Fruit fly (Drosophila melanogaster) whole organism, embryonic: Measurements from ENCODE around the gene CG18265.

Experiments
- Antp ChIP-seq: fragments of 200-800 bp; sonication (Bioruptor generic); optimal IDR thresholded peaks from 3 replicates; lab custom pipeline; 2016; ENCODE audit warnings: missing biosample characterization, missing genetic modification characterization
- CG10959 ChIP-seq: fragments of 200-800 bp; sonication (Bioruptor generic); IDR thresholded peaks from 2 replicates; pipeline ENCODE4 v1.3.6; 2022; ENCODE audit warnings: missing biosample characterization, missing genetic modification characterization
- CG12942 ChIP-seq: fragments of 200-800 bp; sonication (Bioruptor generic); optimal IDR thresholded peaks from 3 replicates; lab custom pipeline; 2016; ENCODE audit warnings: missing biosample characterization, missing genetic modification characterization
- CG13894 ChIP-seq: fragments of 200-800 bp; sonication (Bioruptor generic); optimal IDR thresholded peaks from 3 replicates; lab custom pipeline; 2018; ENCODE audit warnings: missing biosample characterization, mild to moderate bottlenecking, missing genetic modification characterization, moderate library complexity
- CG16779 ChIP-seq: fragments of 200-800 bp; sonication (Bioruptor generic); IDR thresholded peaks from 2 replicates; pipeline ENCODE4 v1.3.6; 2022; ENCODE audit warnings: missing biosample characterization, missing genetic modification characterization
- CG17829 ChIP-seq: fragments of 200-800 bp; optimal IDR thresholded peaks from 2 replicates; lab custom pipeline; 2019; ENCODE audit warnings: missing biosample characterization, mild to moderate bottlenecking, missing genetic modification characterization, moderate library complexity
- CG18262 ChIP-seq: fragments of 200-800 bp; optimal IDR thresholded peaks from 3 replicates; lab custom pipeline; 2019; ENCODE audit warnings: missing biosample characterization, mild to moderate bottlenecking, missing genetic modification characterization, moderate library complexity
- CG31441 ChIP-seq: fragments of 200-800 bp; sonication (Bioruptor generic); IDR thresholded peaks from 2 replicates; pipeline ENCODE4 v1.3.6; 2022; ENCODE audit warnings: missing biosample characterization, missing genetic modification characterization
- CG3281 ChIP-seq: fragments of 200-800 bp; sonication (Bioruptor generic); optimal IDR thresholded peaks from 3 replicates; lab custom pipeline; 2017; ENCODE audit warnings: missing biosample characterization, mild to moderate bottlenecking, missing genetic modification characterization
- CG4282 ChIP-seq: fragments of 200-800 bp; sonication (Bioruptor generic); optimal IDR thresholded peaks from 2 replicates; lab custom pipeline; 2016; ENCODE audit warnings: missing biosample characterization, missing genetic modification characterization
- CG4707 ChIP-seq: fragments of 200-800 bp; sonication (Bioruptor generic); optimal IDR thresholded peaks from 2 replicates; lab custom pipeline; 2018; ENCODE audit warnings: missing biosample characterization, mild to moderate bottlenecking, missing genetic modification characterization, moderate library complexity
- CG4854 ChIP-seq: fragments of 200-800 bp; sonication (Bioruptor generic); optimal IDR thresholded peaks from 2 replicates; lab custom pipeline; 2016; ENCODE audit warnings: missing biosample characterization, missing genetic modification characterization, inconsistent platforms
- CG6254 ChIP-seq: fragments of 200-800 bp; sonication (Bioruptor generic); optimal IDR thresholded peaks from 3 replicates; lab custom pipeline; 2017; ENCODE audit warnings: mild to moderate bottlenecking, missing biosample characterization, missing genetic modification reagents, missing genetic modification characterization
- CG7786 ChIP-seq: fragments of 200-800 bp; sonication (Bioruptor generic); optimal IDR thresholded peaks from 2 replicates; lab custom pipeline; 2016; ENCODE audit warnings: missing biosample characterization, missing genetic modification characterization
- CG8388 ChIP-seq: fragments of 200-800 bp; sonication (Bioruptor generic); optimal IDR thresholded peaks from 2 replicates; lab custom pipeline; 2019; ENCODE audit warnings: missing biosample characterization, mild to moderate bottlenecking, missing genetic modification characterization, moderate library complexity
- Camta ChIP-seq: fragments of 200-800 bp; sonication (Bioruptor generic); optimal IDR thresholded peaks from 2 replicates; lab custom pipeline; 2016; ENCODE audit warnings: missing biosample characterization, missing genetic modification characterization
- D ChIP-seq, 2 experiments: fragments of 200-800 bp in 1 of 2; fragments of >200 bp in 1 of 2; sonication (Bioruptor generic) in 1 of 2; optimal IDR thresholded peaks; 2 replicates in 1 of 2; 3 replicates in 1 of 2; lab custom pipeline; 2017; ENCODE audit warnings: mild to moderate bottlenecking in 1 of 2, missing biosample characterization in 1 of 2, missing genetic modification characterization in 1 of 2, missing genetic modification reagents in 1 of 2
- Dbx ChIP-seq: fragments of 200-800 bp; sonication (Bioruptor generic); IDR thresholded peaks from 3 replicates; pipeline ENCODE4 v1.3.6; 2022; ENCODE audit warnings: missing biosample characterization, missing genetic modification characterization
- Eip74EF ChIP-seq, 2 experiments: fragments of 200-800 bp in 1 of 2; fragments of >200 bp in 1 of 2; sonication (Bioruptor generic) in 1 of 2; optimal IDR thresholded peaks; 2 replicates each; lab custom pipeline; 2017 to 2019; ENCODE audit warnings: missing biosample characterization in 2 of 2, missing genetic modification characterization in 2 of 2, mild to moderate bottlenecking in 1 of 2, moderate library complexity in 1 of 2
- H15 ChIP-seq: fragments of 200-800 bp; sonication (Bioruptor generic); IDR thresholded peaks from 3 replicates; pipeline ENCODE4 v1.3.6; 2022; ENCODE audit warnings: missing biosample characterization, missing genetic modification characterization
- Hr3 ChIP-seq: fragments of 200-800 bp; sonication (Bioruptor generic); optimal IDR thresholded peaks from 3 replicates; lab custom pipeline; 2016; ENCODE audit warnings: missing biosample characterization, missing genetic modification characterization
- MTF-1 ChIP-seq: fragments of 200-800 bp; sonication (Bioruptor generic); optimal IDR thresholded peaks from 2 replicates; lab custom pipeline; 2018; ENCODE audit warnings: missing biosample characterization, mild to moderate bottlenecking, missing genetic modification characterization, borderline replicate concordance
- NK7.1 ChIP-seq: fragments of 200-800 bp; sonication (Bioruptor generic); optimal IDR thresholded peaks from 3 replicates; lab custom pipeline; 2016; ENCODE audit warnings: missing biosample characterization, missing genetic modification characterization
- Opbp ChIP-seq: fragments of 200-800 bp; sonication (Bioruptor generic); IDR thresholded peaks from 3 replicates; pipeline ENCODE4 v1.3.6; 2022; ENCODE audit warnings: missing biosample characterization, missing genetic modification characterization; ENCODE audit not compliant: partially characterized antibody
- Pdp1 ChIP-seq, 2 experiments: fragments of 200-800 bp; sonication (Bioruptor generic); optimal IDR thresholded peaks; 3 replicates each; lab custom pipeline; 2016; ENCODE audit warnings: missing biosample characterization in 2 of 2, missing genetic modification characterization in 2 of 2, mild to moderate bottlenecking in 1 of 2, moderate library complexity in 1 of 2
- TFAM ChIP-seq: fragments of 200-800 bp; sonication (Bioruptor generic); optimal IDR thresholded peaks from 2 replicates; lab custom pipeline; 2017; ENCODE audit warnings: missing biosample characterization, missing genetic modification characterization, inconsistent platforms
- Xbp1 ChIP-seq: fragments of 200-800 bp; sonication (Bioruptor generic); optimal IDR thresholded peaks from 3 replicates; lab custom pipeline; 2016; ENCODE audit warnings: missing biosample characterization, mild to moderate bottlenecking, missing genetic modification characterization
- bowl ChIP-seq: fragments of 200-800 bp; sonication (Bioruptor generic); IDR thresholded peaks from 2 replicates; pipeline ENCODE4 v1.3.6; 2022; ENCODE audit warnings: missing biosample characterization, missing genetic modification characterization
- bsh ChIP-seq, 2 experiments: fragments of 200-800 bp; sonication (Bioruptor generic); optimal IDR thresholded peaks; 2 replicates each; lab custom pipeline; 2017 to 2018; ENCODE audit warnings: mild to moderate bottlenecking in 2 of 2, missing biosample characterization in 2 of 2, missing genetic modification characterization in 2 of 2, moderate library complexity in 1 of 2
- cas ChIP-seq: fragments of 200-800 bp; sonication (Bioruptor generic); IDR thresholded peaks from 2 replicates; pipeline ENCODE4 v1.3.6; 2022; ENCODE audit warnings: missing biosample characterization, missing genetic modification characterization
- croc ChIP-seq: fragments of 200-800 bp; sonication (Bioruptor generic); conservative IDR thresholded peaks from 3 replicates; pipeline ENCODE4 v1.3.6; 2022; ENCODE audit warnings: missing biosample characterization, missing genetic modification characterization
- disco-r ChIP-seq: fragments of 200-800 bp; sonication (Bioruptor generic); optimal IDR thresholded peaks from 2 replicates; lab custom pipeline; 2016; ENCODE audit warnings: missing biosample characterization, missing genetic modification characterization
- ftz-f1 ChIP-seq: fragments of 200-800 bp; sonication (Bioruptor generic); optimal IDR thresholded peaks from 2 replicates; lab custom pipeline; 2016; ENCODE audit warnings: missing biosample characterization, missing genetic modification characterization
- fu2 ChIP-seq: fragments of 200-800 bp; sonication (Bioruptor generic); optimal IDR thresholded peaks from 2 replicates; lab custom pipeline; 2016; ENCODE audit warnings: missing biosample characterization, missing genetic modification characterization
- gcm ChIP-seq: fragments of 200-800 bp; sonication (Bioruptor generic); optimal IDR thresholded peaks from 2 replicates; lab custom pipeline; 2019; ENCODE audit warnings: missing biosample characterization, mild to moderate bottlenecking, missing genetic modification characterization, moderate library complexity
- hbn ChIP-seq: fragments of 200-800 bp; sonication (Bioruptor generic); IDR thresholded peaks from 2 replicates; pipeline ENCODE4 v1.3.6; 2022; ENCODE audit warnings: missing biosample characterization, missing genetic modification characterization; ENCODE audit not compliant: partially characterized antibody
- hkb ChIP-seq, 2 experiments: fragments of 200-800 bp in 1 of 2; fragments of >200 bp in 1 of 2; sonication (Bioruptor generic) in 1 of 2; IDR thresholded peaks in 1 of 2; optimal IDR thresholded peaks in 1 of 2; 2 replicates each; pipeline versions ENCODE4 v1.3.6 to Lab custom; 2017 to 2022; ENCODE audit warnings: missing biosample characterization in 1 of 2, missing genetic modification characterization in 1 of 2
- mld ChIP-seq: fragments of 200-800 bp; sonication (Bioruptor generic); IDR thresholded peaks from 3 replicates; pipeline ENCODE4 v1.3.6; 2022; ENCODE audit warnings: missing biosample characterization, missing genetic modification characterization; ENCODE audit not compliant: partially characterized antibody
- nerfin-2 ChIP-seq: fragments of 200-800 bp; sonication (Bioruptor generic); IDR thresholded peaks from 2 replicates; pipeline ENCODE4 v1.3.6; 2022; ENCODE audit warnings: missing biosample characterization, missing genetic modification characterization; ENCODE audit not compliant: partially characterized antibody
- p53 ChIP-seq: fragments of 200-800 bp; sonication (Bioruptor generic); optimal IDR thresholded peaks from 2 replicates; lab custom pipeline; 2016; ENCODE audit warnings: missing biosample characterization, missing genetic modification characterization
- prd ChIP-seq, 3 experiments: fragments of >200 bp in 2 of 3; fragments of 200-800 bp in 1 of 3; sonication (Bioruptor generic) in 1 of 3; optimal IDR thresholded peaks in 2 of 3; IDR thresholded peaks in 1 of 3; 2 replicates in 2 of 3; 3 replicates in 1 of 3; pipeline versions ENCODE4 v1.3.6 to Lab custom; 2017 to 2022; ENCODE audit warnings: missing biosample characterization in 1 of 3, missing genetic modification characterization in 1 of 3
- slou ChIP-seq: fragments of 200-800 bp; sonication (Bioruptor generic); optimal IDR thresholded peaks from 3 replicates; lab custom pipeline; 2016; ENCODE audit warnings: missing biosample characterization, missing genetic modification characterization
- sug ChIP-seq: fragments of 200-800 bp; optimal IDR thresholded peaks from 2 replicates; lab custom pipeline; 2019; ENCODE audit warnings: missing biosample characterization, mild to moderate bottlenecking, missing genetic modification characterization, moderate library complexity
- tgo ChIP-seq: fragments of 200-800 bp; sonication (Bioruptor generic); IDR thresholded peaks from 3 replicates; pipeline ENCODE4 v1.3.6; 2022; ENCODE audit warnings: missing biosample characterization, missing genetic modification characterization
- trem ChIP-seq: fragments of 200-800 bp; optimal IDR thresholded peaks from 3 replicates; lab custom pipeline; 2019; ENCODE audit warnings: missing biosample characterization, mild to moderate bottlenecking, missing genetic modification characterization, moderate library complexity
- unpg ChIP-seq: fragments of 200-800 bp; sonication (Bioruptor generic); optimal IDR thresholded peaks from 3 replicates; lab custom pipeline; 2018; ENCODE audit warnings: missing biosample characterization, mild to moderate bottlenecking, missing genetic modification characterization, moderate library complexity
- wek ChIP-seq: fragments of 200-800 bp; sonication (Bioruptor generic); optimal IDR thresholded peaks from 3 replicates; lab custom pipeline; 2018; ENCODE audit warnings: missing biosample characterization, mild to moderate bottlenecking, missing genetic modification characterization, moderate library complexity

CG18265 gene

DNA sequence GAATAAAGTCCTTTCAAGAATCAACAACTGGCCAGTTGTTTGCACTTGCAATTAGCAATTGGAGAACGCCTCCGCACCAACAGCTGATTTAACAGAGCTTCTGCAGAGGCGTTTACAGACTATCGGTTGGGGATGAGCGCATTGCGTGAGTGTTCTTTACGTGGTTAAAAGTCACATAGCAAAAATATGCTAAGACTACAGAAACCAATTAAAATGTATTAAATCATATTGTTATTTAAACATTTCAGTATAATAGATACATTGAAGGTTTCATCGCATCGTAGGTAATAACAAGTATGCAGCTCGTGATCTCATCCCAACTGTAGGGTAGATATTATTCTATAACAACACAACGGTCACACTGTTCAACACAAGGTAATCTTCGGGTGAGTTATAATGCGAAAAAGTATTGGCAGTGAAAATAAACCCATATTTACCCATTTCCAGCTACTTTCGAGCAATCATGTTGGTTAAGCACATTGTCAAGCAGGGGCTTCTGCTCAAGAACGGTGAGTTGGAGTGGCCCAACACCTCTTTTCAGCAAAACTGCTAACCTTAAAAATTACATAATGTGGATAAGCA, 14.0 kb upstream of the CG18265 start, which contains the start of the genes Sec3 and COX7B (continued):
- TF ChIP-seq tgo (GFP tag; lab: Robert Waterston, UW) (peak; percentile 64; the same call in 2 of the 3 replicates), Eip74EF (GFP tag; optimal IDR thresholded peaks at IDR 0.05; lab: Kevin White, UChicago) (peak in 1 of 2 experiments; percentile 15), CG10959 (GFP tag; lab: Robert Waterston, UW) (no peak), trem (tag; lab: Kevin White, UChicago) (peak; percentile 89), hbn (GFP tag; lab: Robert Waterston, UW) (peak; percentile 93), Camta (GFP tag; lab: Kevin White, UChicago) (no peak), CG4282 (peak; percentile 12), bsh (GFP tag; optimal IDR thresholded peaks at IDR 0.05; lab: Kevin White, UChicago) (peak in 1 of 2 experiments; percentile 55), CG4707 (no peak), H15 (GFP tag; lab: Robert Waterston, UW) (no peak), nerfin-2 (GFP tag; lab: Robert Waterston, UW) (peak; percentile 79), CG12942 (GFP tag; lab: Kevin White, UChicago) (peak; percentile 32), disco-r (GFP tag; lab: Kevin White, UChicago) (no peak), bowl (GFP tag; lab: Robert Waterston, UW) (no peak), gcm (GFP tag; lab: Kevin White, UChicago) (peak; percentile 42), croc (GFP tag; lab: Robert Waterston, UW) (no peak), mld (GFP tag; lab: Robert Waterston, UW) (peak; percentile 77; the same call in 2 of the 3 replicates), D (optimal IDR thresholded peaks at IDR 0.05; lab: Kevin White, UChicago) (no peak), D (GFP tag; optimal IDR thresholded peaks at IDR 0.05; lab: Kevin White, UChicago) (peak; percentile 30), NK7.1 (GFP tag; lab: Kevin White, UChicago) (no peak), Hr3 (GFP tag; lab: Kevin White, UChicago) (peak; percentile 66), Dbx (GFP tag; lab: Robert Waterston, UW) (peak; percentile 67; the same call in 1 of the 3 replicates), CG7786 (GFP tag; lab: Kevin White, UChicago) (peak; percentile 17), CG3281 (peak; percentile 55), hkb (optimal IDR thresholded peaks at IDR 0.05; lab: Kevin White, UChicago) (peak; percentile 32), hkb (GFP tag; IDR thresholded peaks at IDR 0.05; lab: Robert Waterston, UW) (no peak), ftz-f1 (peak; percentile 72), CG18262 (tag; lab: Kevin White, UChicago) (peak; percentile 60), fu2 (GFP tag; lab: Kevin White, UChicago) (no peak), Pdp1 (GFP tag; optimal IDR thresholded peaks at IDR 0.05; lab: Kevin White, UChicago) (peak; percentile 64 to 96), p53 (GFP tag; lab: Kevin White, UChicago) (no peak), CG31441 (peak; percentile 61), cas (no peak), CG4854 (peak; percentile 51), wek (GFP tag; lab: Kevin White, UChicago) (no peak), CG16779 (GFP tag; lab: Robert Waterston, UW) (no peak), CG17829 (tag; lab: Kevin White, UChicago) (peak; percentile 79), prd (optimal IDR thresholded peaks at IDR 0.05; lab: Kevin White, UChicago) (no peak), prd (GFP tag; IDR thresholded peaks at IDR 0.05; lab: Robert Waterston, UW) (peak; percentile 71), Xbp1 (GFP tag; lab: Kevin White, UChicago) (peak; percentile 76), Opbp (peak; percentile 87), TFAM (no peak), CG6254 (GFP tag; lab: Kevin White, UChicago) (no peak), MTF-1 (GFP tag; lab: Kevin White, UChicago) (no peak), CG13894 (tag; lab: Kevin White, UChicago) (peak; percentile 65), sug (tag; lab: Kevin White, UChicago) (peak; percentile 82), unpg (peak; percentile 63), Antp (peak; percentile 30), CG8388 (GFP tag; lab: Kevin White, UChicago) (peak; percentile 51), slou (GFP tag; lab: Kevin White, UChicago) (peak; percentile 37)
